Worm (Caenorhabditis elegans): ENCODE measurements around the gene clp-1.

ce11 chrIII:7937548-7937947 lies 42.2 kb upstream of the clp-1 start, which contains the start of gene C29E4.10:
- TF ChIP-seq ama-1 (optimal IDR thresholded peaks at IDR 0.05) = no peak
- no peak for TF ChIP-seq hmbx-1 (tag; optimal IDR thresholded peaks at IDR 0.05)
- no peak for TF ChIP-seq tbx-11 (GFP tag; IDR thresholded peaks at IDR 0.05)
- TF ChIP-seq F13C5.2 (tag; optimal IDR thresholded peaks at IDR 0.05) = no peak
- TF ChIP-seq hnd-1 (tag; optimal IDR thresholded peaks at IDR 0.05) = no peak
- no peak for TF ChIP-seq scrt-1 (GFP tag; IDR thresholded peaks at IDR 0.05)
- no peak for TF ChIP-seq B0310.2 (tag; optimal IDR thresholded peaks at IDR 0.05)
- no peak for TF ChIP-seq tbx-37 (GFP tag; conservative IDR thresholded peaks at IDR 0.05)
- TF ChIP-seq tra-4 (tag; optimal IDR thresholded peaks at IDR 0.05) = no peak
